Worm (Caenorhabditis elegans) whole organism, L4 larva: ENCODE data around the gene F16G10.8.

Experiments
- nhr-111 ChIP-seq: fragments of 200-800 bp; sonication (Bioruptor generic); optimal IDR thresholded peaks from 2 replicates; lab custom pipeline; 2018; ENCODE audit warnings: mild to moderate bottlenecking, missing genetic modification characterization, missing compliant biosample characterization
- ztf-11 ChIP-seq: fragments of 150-350 bp; optimal IDR thresholded peaks from 2 replicates; lab custom pipeline; 2014; ENCODE audit warnings: missing biosample characterization, missing genetic modification characterization

ce11 chrII:2363673-2364072 is 19.6 kb downstream of the F16G10.8 start, which contains the start of gene F43C11.11:
- no peak for TF ChIP-seq ztf-11 (tag; lab: Kevin White, UChicago)
- TF ChIP-seq nhr-111 (GFP tag; lab: Kevin White, UChicago) = no peak
